Fruit fly (Drosophila melanogaster) whole organism, embryonic: Measurements from ENCODE around the gene CG6012.

Experiments used
- CG10366 ChIP-seq: fragments of 200-800 bp; sonication (Bioruptor generic); IDR thresholded peaks from 2 replicates; pipeline ENCODE4 v1.3.6; 2022; ENCODE audit warnings: missing biosample characterization, missing genetic modification characterization
- CG11723 ChIP-seq: fragments of 200-800 bp; sonication (Bioruptor generic); optimal IDR thresholded peaks from 2 replicates; lab custom pipeline; 2017; ENCODE audit warnings: missing biosample characterization, mild to moderate bottlenecking, missing genetic modification characterization
- CG12769 ChIP-seq: fragments of 200-800 bp; sonication (Bioruptor generic); optimal IDR thresholded peaks from 2 replicates; lab custom pipeline; 2019; ENCODE audit warnings: missing biosample characterization, mild to moderate bottlenecking, missing genetic modification characterization, moderate library complexity
- CG14965 ChIP-seq: fragments of 200-800 bp; sonication (Bioruptor generic); optimal IDR thresholded peaks from 2 replicates; lab custom pipeline; 2016; ENCODE audit warnings: missing biosample characterization, missing genetic modification characterization, borderline replicate concordance
- CG16813 ChIP-seq: fragments of 200-800 bp; sonication (Bioruptor generic); IDR thresholded peaks from 3 replicates; pipeline ENCODE4 v1.3.6; 2022; ENCODE audit warnings: missing biosample characterization, missing genetic modification characterization; ENCODE audit not compliant: partially characterized antibody
- CG1792 ChIP-seq: fragments of 200-800 bp; sonication (Bioruptor generic); optimal IDR thresholded peaks from 2 replicates; lab custom pipeline; 2016; ENCODE audit warnings: missing biosample characterization, missing genetic modification characterization
- CG30431 ChIP-seq: fragments of 200-800 bp; sonication (Bioruptor generic); optimal IDR thresholded peaks from 2 replicates; lab custom pipeline; 2017; ENCODE audit warnings: missing biosample characterization, missing genetic modification characterization
- CG3065 ChIP-seq: fragments of 200-800 bp; sonication (Bioruptor generic); optimal IDR thresholded peaks from 2 replicates; lab custom pipeline; 2016; ENCODE audit warnings: missing biosample characterization, missing genetic modification characterization
- CG33557 ChIP-seq: fragments of 200-800 bp; sonication (Bioruptor generic); optimal IDR thresholded peaks from 2 replicates; lab custom pipeline; 2019; ENCODE audit warnings: missing biosample characterization, mild to moderate bottlenecking, missing genetic modification characterization, moderate library complexity
- CG3838 ChIP-seq: fragments of 200-800 bp; sonication (Bioruptor generic); optimal IDR thresholded peaks from 3 replicates; lab custom pipeline; 2016; ENCODE audit warnings: missing biosample characterization, missing genetic modification characterization
- CG6272 ChIP-seq: fragments of 200-800 bp; sonication (Bioruptor generic); IDR thresholded peaks from 2 replicates; pipeline ENCODE4 v1.3.6; 2022; ENCODE audit warnings: missing biosample characterization, missing genetic modification characterization
- CG6791 ChIP-seq: fragments of 200-800 bp; sonication (Bioruptor generic); IDR thresholded peaks from 3 replicates; pipeline ENCODE4 v1.3.6; 2022; ENCODE audit warnings: missing biosample characterization, missing genetic modification characterization; ENCODE audit not compliant: partially characterized antibody
- CG7745 ChIP-seq: fragments of 200-800 bp; sonication (Bioruptor generic); optimal IDR thresholded peaks from 2 replicates; lab custom pipeline; 2018; ENCODE audit warnings: missing biosample characterization, mild to moderate bottlenecking, missing genetic modification characterization, moderate library complexity
- CG7786 ChIP-seq: fragments of 200-800 bp; sonication (Bioruptor generic); optimal IDR thresholded peaks from 2 replicates; lab custom pipeline; 2016; ENCODE audit warnings: missing biosample characterization, missing genetic modification characterization
- CG8388 ChIP-seq: fragments of 200-800 bp; sonication (Bioruptor generic); optimal IDR thresholded peaks from 2 replicates; lab custom pipeline; 2019; ENCODE audit warnings: missing biosample characterization, mild to moderate bottlenecking, missing genetic modification characterization, moderate library complexity
- CG9609 ChIP-seq: fragments of 200-800 bp; sonication (Bioruptor generic); optimal IDR thresholded peaks from 3 replicates; lab custom pipeline; 2016; ENCODE audit warnings: missing biosample characterization, missing genetic modification characterization
- CG9727 ChIP-seq: fragments of 200-800 bp; sonication (Bioruptor generic); optimal IDR thresholded peaks from 3 replicates; lab custom pipeline; 2017; ENCODE audit warnings: missing biosample characterization, mild to moderate bottlenecking, missing genetic modification characterization
- CG9932 ChIP-seq: fragments of 200-800 bp; sonication (Bioruptor generic); IDR thresholded peaks from 2 replicates; pipeline ENCODE4 v1.3.6; 2022; ENCODE audit warnings: missing biosample characterization, missing genetic modification characterization
- Camta ChIP-seq: fragments of 200-800 bp; sonication (Bioruptor generic); optimal IDR thresholded peaks from 2 replicates; lab custom pipeline; 2016; ENCODE audit warnings: missing biosample characterization, missing genetic modification characterization
- Dbx ChIP-seq: fragments of 200-800 bp; sonication (Bioruptor generic); IDR thresholded peaks from 3 replicates; pipeline ENCODE4 v1.3.6; 2022; ENCODE audit warnings: missing biosample characterization, missing genetic modification characterization
- ERR ChIP-seq: fragments of 200-800 bp; sonication (Bioruptor generic); optimal IDR thresholded peaks from 2 replicates; lab custom pipeline; 2016; ENCODE audit warnings: missing biosample characterization, missing genetic modification characterization
- Ets65A ChIP-seq: fragments of 200-800 bp; sonication (Bioruptor generic); peaks from one replicate; lab custom pipeline; 2016; ENCODE audit warnings: missing biosample characterization, missing genetic modification characterization
- Hmr ChIP-seq: fragments of 200-800 bp; sonication (Bioruptor generic); optimal IDR thresholded peaks from 3 replicates; lab custom pipeline; 2017; ENCODE audit warnings: mild to moderate bottlenecking, missing biosample characterization, missing genetic modification reagents, missing genetic modification characterization
- Myb ChIP-seq: fragments of 200-800 bp; sonication (Bioruptor generic); optimal IDR thresholded peaks from 2 replicates; lab custom pipeline; 2016; ENCODE audit warnings: missing biosample characterization, missing genetic modification characterization
- NFAT ChIP-seq: fragments of 200-800 bp; sonication (Bioruptor generic); IDR thresholded peaks from 2 replicates; pipeline ENCODE4 v1.3.6; 2022; ENCODE audit warnings: missing biosample characterization, missing genetic modification characterization
- Oli ChIP-seq: fragments of 200-800 bp; sonication (Bioruptor generic); optimal IDR thresholded peaks from 2 replicates; lab custom pipeline; 2018; ENCODE audit warnings: missing biosample characterization, mild to moderate bottlenecking, missing genetic modification characterization, moderate library complexity
- Pdp1 ChIP-seq, 2 experiments: fragments of 200-800 bp; sonication (Bioruptor generic); optimal IDR thresholded peaks; 3 replicates each; lab custom pipeline; 2016; ENCODE audit warnings: missing biosample characterization in 2 of 2, missing genetic modification characterization in 2 of 2, mild to moderate bottlenecking in 1 of 2, moderate library complexity in 1 of 2
- Ptx1 ChIP-seq: fragments of 200-800 bp; sonication (Bioruptor generic); IDR thresholded peaks from 2 replicates; pipeline ENCODE4 v1.3.6; 2022; ENCODE audit warnings: missing biosample characterization, missing genetic modification characterization
- Rfx ChIP-seq: fragments of 200-800 bp; sonication (Bioruptor generic); IDR thresholded peaks from 2 replicates; pipeline ENCODE4 v1.3.6; 2022; ENCODE audit warnings: missing biosample characterization, missing genetic modification characterization
- Sox102F ChIP-seq: fragments of 200-800 bp; sonication (Bioruptor generic); optimal IDR thresholded peaks from 2 replicates; lab custom pipeline; 2018; ENCODE audit warnings: missing biosample characterization, mild to moderate bottlenecking, missing genetic modification characterization, moderate library complexity
- Trl ChIP-seq, 3 experiments: fragments of >200 bp in 2 of 3; fragments of 200-800 bp in 1 of 3; sonication (Bioruptor generic) in 1 of 3; optimal IDR thresholded peaks; 2 replicates in 1 of 3; 3 replicates in 2 of 3; lab custom pipeline; 2016 to 2017; ENCODE audit warnings: missing biosample characterization in 1 of 3, missing genetic modification characterization in 1 of 3
- chm ChIP-seq: fragments of 200-800 bp; sonication (Bioruptor generic); IDR thresholded peaks from 2 replicates; pipeline ENCODE4 v1.3.6; 2022; ENCODE audit warnings: missing biosample characterization, missing genetic modification characterization
- dmrt99B ChIP-seq: fragments of 200-800 bp; sonication (Bioruptor generic); optimal IDR thresholded peaks from 2 replicates; lab custom pipeline; 2018; ENCODE audit warnings: missing biosample characterization, mild to moderate bottlenecking, missing genetic modification characterization, moderate library complexity
- dysf ChIP-seq: fragments of 200-800 bp; sonication (Bioruptor generic); IDR thresholded peaks from 3 replicates; pipeline ENCODE4 v1.3.6; 2022; ENCODE audit warnings: missing biosample characterization, missing genetic modification characterization
- ewg ChIP-seq: fragments of 200-800 bp; sonication (Bioruptor generic); optimal IDR thresholded peaks from 3 replicates; lab custom pipeline; 2017; ENCODE audit warnings: mild to moderate bottlenecking, missing biosample characterization, missing genetic modification reagents, missing genetic modification characterization
- ftz-f1 ChIP-seq: fragments of 200-800 bp; sonication (Bioruptor generic); optimal IDR thresholded peaks from 2 replicates; lab custom pipeline; 2016; ENCODE audit warnings: missing biosample characterization, missing genetic modification characterization
- fu2 ChIP-seq: fragments of 200-800 bp; sonication (Bioruptor generic); optimal IDR thresholded peaks from 2 replicates; lab custom pipeline; 2016; ENCODE audit warnings: missing biosample characterization, missing genetic modification characterization
- grn ChIP-seq: fragments of 200-800 bp; sonication (Bioruptor generic); optimal IDR thresholded peaks from 3 replicates; lab custom pipeline; 2017; ENCODE audit warnings: missing biosample characterization, missing genetic modification characterization
- luna ChIP-seq: fragments of 200-800 bp; sonication (Bioruptor generic); optimal IDR thresholded peaks from 2 replicates; lab custom pipeline; 2016; ENCODE audit warnings: missing biosample characterization, missing genetic modification characterization
- nmo ChIP-seq: fragments of 200-800 bp; sonication (Bioruptor generic); optimal IDR thresholded peaks from 2 replicates; lab custom pipeline; 2018; ENCODE audit warnings: missing biosample characterization, mild to moderate bottlenecking, missing genetic modification characterization, moderate library complexity
- onecut ChIP-seq: fragments of 200-800 bp; sonication (Bioruptor generic); IDR thresholded peaks from 2 replicates; pipeline ENCODE4 v1.3.6; 2022; ENCODE audit warnings: missing biosample characterization, missing genetic modification characterization
- ranshi ChIP-seq: fragments of 200-800 bp; sonication (Bioruptor generic); IDR thresholded peaks from 2 replicates; pipeline ENCODE4 v1.3.6; 2022; ENCODE audit warnings: missing biosample characterization, missing genetic modification characterization
- seq ChIP-seq: fragments of 200-800 bp; sonication (Bioruptor generic); IDR thresholded peaks from 2 replicates; pipeline ENCODE4 v1.3.6; 2022; ENCODE audit warnings: missing biosample characterization, missing genetic modification characterization
- sisA ChIP-seq: fragments of 200-800 bp; sonication (Bioruptor generic); IDR thresholded peaks from 2 replicates; pipeline ENCODE4 v1.3.6; 2022; ENCODE audit warnings: missing biosample characterization, missing genetic modification characterization
- stc ChIP-seq: fragments of 200-800 bp; sonication (Bioruptor generic); IDR thresholded peaks from 2 replicates; pipeline ENCODE4 v1.3.6; 2022; ENCODE audit warnings: missing biosample characterization, missing genetic modification characterization
- sug ChIP-seq: fragments of 200-800 bp; optimal IDR thresholded peaks from 2 replicates; lab custom pipeline; 2019; ENCODE audit warnings: missing biosample characterization, mild to moderate bottlenecking, missing genetic modification characterization, moderate library complexity
- usp ChIP-seq: fragments of >200 bp; optimal IDR thresholded peaks from 2 replicates; lab custom pipeline; 2017; ENCODE audit warnings: missing biosample characterization, missing genetic modification characterization
- zen ChIP-seq: fragments of 200-800 bp; sonication (Bioruptor generic); optimal IDR thresholded peaks from 3 replicates; lab custom pipeline; 2018; ENCODE audit warnings: missing biosample characterization, mild to moderate bottlenecking, missing genetic modification characterization, moderate library complexity
- zfh1 ChIP-seq: fragments of 200-800 bp; sonication (Bioruptor generic); IDR thresholded peaks from 3 replicates; pipeline ENCODE4 v1.3.6; 2022; ENCODE audit warnings: missing biosample characterization, missing genetic modification characterization

The CG6012 gene

DNA sequence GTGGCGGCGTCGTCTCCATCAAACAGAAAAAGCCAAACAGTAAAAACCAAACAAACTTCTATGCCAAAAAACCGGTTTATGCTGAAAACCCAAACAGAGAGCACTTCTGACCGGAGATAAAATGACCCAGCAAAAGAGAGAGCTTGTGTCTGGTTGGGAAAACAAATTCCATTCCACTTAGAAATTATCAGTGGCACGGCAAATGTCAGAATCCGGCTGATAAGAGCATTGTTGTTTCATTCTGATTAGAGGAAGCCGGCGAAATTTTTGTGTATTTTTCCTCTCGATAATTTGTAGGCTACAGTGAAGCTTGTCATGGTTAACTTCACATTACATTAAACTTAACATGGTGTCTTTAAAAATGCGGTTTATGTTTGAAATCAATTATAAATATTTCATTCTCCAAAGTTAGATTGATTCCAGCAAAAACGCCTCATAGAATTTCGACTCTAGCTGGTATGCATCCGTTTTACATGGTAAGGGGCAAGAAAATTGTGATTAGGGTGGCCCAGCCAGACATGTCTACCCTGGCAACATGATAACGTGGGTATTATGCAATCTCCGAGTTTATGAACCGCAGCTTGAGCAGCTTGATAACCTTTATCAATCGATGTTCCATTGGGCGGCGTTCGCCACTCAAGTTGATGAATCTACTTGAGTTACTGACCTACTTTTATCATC, 43.7 kb downstream of the CG6012 start (continued):
- TF ChIP-seq CG11723 (GFP tag; lab: Kevin White, UChicago) (no peak), CG6791 (GFP tag; lab: Robert Waterston, UW) (0 out of 3 replicates have a peak, but pooled peaks have one; percentile 23), CG14965 (GFP tag; lab: Kevin White, UChicago) (no peak), Myb (GFP tag; lab: Kevin White, UChicago) (peak; percentile 2), chm (peak; percentile 18; the same call in 1 of the 2 replicates), onecut (GFP tag; lab: Robert Waterston, UW) (no peak), CG3838 (GFP tag; lab: Kevin White, UChicago) (no peak), CG7745 (no peak), Ets65A (GFP tag; lab: Kevin White, UChicago) (peak; percentile 94), ERR (GFP tag; lab: Kevin White, UChicago) (peak; percentile 5), NFAT (peak; percentile 32; the same call in 1 of the 2 replicates), grn (GFP tag; lab: Kevin White, UChicago) (peak; percentile 48), sug (tag; lab: Kevin White, UChicago) (peak; percentile 37), nmo (GFP tag; lab: Kevin White, UChicago) (peak; percentile 29), CG30431 (no peak), CG9932 (GFP tag; lab: Robert Waterston, UW) (peak; percentile 57), Ptx1 (GFP tag; lab: Robert Waterston, UW) (peak; percentile 48), ranshi (peak; percentile 13; the same call in 1 of the 2 replicates), usp (GFP tag; lab: Kevin White, UChicago) (no peak), ewg (GFP tag; lab: Kevin White, UChicago) (no peak), Rfx (GFP tag; lab: Robert Waterston, UW) (peak; percentile 70), Oli (tag; lab: Kevin White, UChicago) (peak; percentile 16), CG12769 (tag; lab: Kevin White, UChicago) (peak; percentile 45), Camta (peak; percentile 3), zen (tag; lab: Kevin White, UChicago) (peak; percentile 15), CG10366 (GFP tag; lab: Robert Waterston, UW) (peak; percentile 30; the same call in 1 of the 2 replicates), Hmr (GFP tag; lab: Kevin White, UChicago) (peak; percentile 34), fu2 (peak; percentile 21), Sox102F (GFP tag; lab: Kevin White, UChicago) (peak; percentile 32), CG7786 (GFP tag; lab: Kevin White, UChicago) (no peak), CG16813 (GFP tag; lab: Robert Waterston, UW) (no peak), CG9727 (GFP tag; lab: Kevin White, UChicago) (peak; percentile 14), stc (GFP tag; lab: Robert Waterston, UW) (peak; percentile 9; the same call in 1 of the 2 replicates), Pdp1 (GFP tag; optimal IDR thresholded peaks at IDR 0.05; lab: Kevin White, UChicago) (peak; percentile 49 to 97), sisA (GFP tag; lab: Robert Waterston, UW) (peak; percentile 6; the same call in 1 of the 2 replicates), CG3065 (no peak), CG33557 (GFP tag; lab: Kevin White, UChicago) (no peak), Trl (optimal IDR thresholded peaks at IDR 0.05; lab: Kevin White, UChicago) (peak; percentile 30 to 37), Trl (GFP tag; optimal IDR thresholded peaks at IDR 0.05; lab: Kevin White, UChicago) (no peak), zfh1 (GFP tag; lab: Robert Waterston, UW) (peak; percentile 41; the same call in 1 of the 3 replicates), CG1792 (GFP tag; lab: Kevin White, UChicago) (peak; percentile 8), dmrt99B (tag; lab: Kevin White, UChicago) (peak; percentile 6), dysf (peak; percentile 59; the same call in 2 of the 3 replicates), CG6272 (GFP tag; lab: Robert Waterston, UW) (no peak), luna (GFP tag; lab: Kevin White, UChicago) (peak; percentile 6), seq (GFP tag; lab: Robert Waterston, UW) (0 out of 2 replicates have a peak, but pooled peaks have one; percentile 30), CG9609 (peak; percentile 8), ftz-f1 (GFP tag; lab: Kevin White, UChicago) (peak; percentile 13), Dbx (GFP tag; lab: Robert Waterston, UW) (peak; percentile 63; the same call in 2 of the 3 replicates), CG8388 (GFP tag; lab: Kevin White, UChicago) (peak; percentile 5)
